Worm (Caenorhabditis elegans) whole organism, mixed stage, embryonic: Measurements from ENCODE around the gene inx-1.

Experiments
- M03D4.4 ChIP-seq: sonication (generic microtip); optimal IDR thresholded peaks from 2 replicates; lab custom pipeline; 2017; ENCODE audit warnings: mild to moderate bottlenecking, missing genetic modification characterization, missing compliant biosample characterization
- bed-3 ChIP-seq: fragments of 200-800 bp; sonication (Bioruptor generic); optimal IDR thresholded peaks from 3 replicates; lab custom pipeline; 2018; ENCODE audit warnings: mild to moderate bottlenecking, missing genetic modification characterization, moderate library complexity, missing compliant biosample characterization
- ceh-43 ChIP-seq: fragments of 200-800 bp; sonication (Bioruptor generic); optimal IDR thresholded peaks from 2 replicates; lab custom pipeline; 2018; ENCODE audit warnings: mild to moderate bottlenecking, missing genetic modification characterization, moderate library complexity, missing compliant biosample characterization
- ces-1 ChIP-seq: fragments of 150-350 bp; optimal IDR thresholded peaks from 2 replicates; lab custom pipeline; 2014; ENCODE audit warnings: missing biosample characterization, missing genetic modification reagents, missing genetic modification characterization
- cnd-1 ChIP-seq: fragments of 200-800 bp; sonication (Bioruptor generic); optimal IDR thresholded peaks from 2 replicates; lab custom pipeline; 2018; ENCODE audit warnings: mild to moderate bottlenecking, missing genetic modification characterization, missing compliant biosample characterization
- drap-1 ChIP-seq: fragments of 200-800 bp; sonication (Bioruptor generic); optimal IDR thresholded peaks from 3 replicates; lab custom pipeline; 2018; ENCODE audit warnings: mild to moderate bottlenecking, missing genetic modification characterization, missing compliant biosample characterization
- elt-1 ChIP-seq: sonication (generic microtip); optimal IDR thresholded peaks from 2 replicates; lab custom pipeline; 2017; ENCODE audit warnings: missing genetic modification characterization, mild to moderate bottlenecking, missing compliant biosample characterization, antibody characterized with exemption, moderate library complexity, borderline replicate concordance; ENCODE audit not compliant: insufficient read depth
- elt-3 ChIP-seq: fragments of 150-350 bp; optimal IDR thresholded peaks from 2 replicates; lab custom pipeline; 2014; ENCODE audit warnings: missing biosample characterization, missing genetic modification characterization
- ham-2 ChIP-seq: fragments of 200-800 bp; sonication (Bioruptor generic); optimal IDR thresholded peaks from 2 replicates; lab custom pipeline; 2018; ENCODE audit warnings: mild to moderate bottlenecking, missing genetic modification characterization, missing compliant biosample characterization
- hlh-1 ChIP-seq: fragments of 150-350 bp; optimal IDR thresholded peaks from 2 replicates; lab custom pipeline; 2014; ENCODE audit warnings: missing biosample characterization, missing genetic modification reagents, missing genetic modification characterization
- lin-13 ChIP-seq: fragments of 150-350 bp; optimal IDR thresholded peaks from 2 replicates; lab custom pipeline; 2014; ENCODE audit warnings: missing biosample characterization, missing genetic modification characterization
- lin-32 ChIP-seq: fragments of 200-800 bp; sonication (Bioruptor generic); optimal IDR thresholded peaks from 2 replicates; lab custom pipeline; 2018; ENCODE audit warnings: mild to moderate bottlenecking, missing genetic modification characterization, missing compliant biosample characterization
- lsy-2 ChIP-seq: fragments of 150-350 bp; optimal IDR thresholded peaks from 2 replicates; lab custom pipeline; 2014; ENCODE audit warnings: missing biosample characterization, missing genetic modification characterization
- mab-5 ChIP-seq: fragments of 150-350 bp; optimal IDR thresholded peaks from 2 replicates; lab custom pipeline; 2014; ENCODE audit warnings: missing biosample characterization, missing genetic modification characterization
- mls-2 ChIP-seq: sonication (generic microtip); optimal IDR thresholded peaks from 2 replicates; lab custom pipeline; 2016; ENCODE audit warnings: mild to moderate bottlenecking, missing genetic modification characterization, moderate library complexity, missing compliant biosample characterization
- nhr-12 ChIP-seq: fragments of 150-350 bp; optimal IDR thresholded peaks from 2 replicates; lab custom pipeline; 2014; ENCODE audit warnings: missing biosample characterization, missing genetic modification characterization
- nhr-2 ChIP-seq: fragments of 150-350 bp; optimal IDR thresholded peaks from 2 replicates; lab custom pipeline; 2014; ENCODE audit warnings: missing biosample characterization, missing genetic modification characterization
- nhr-237 ChIP-seq: fragments of 150-350 bp; optimal IDR thresholded peaks from 2 replicates; lab custom pipeline; 2014; ENCODE audit warnings: missing biosample characterization, missing genetic modification characterization
- nhr-28 ChIP-seq: fragments of 150-350 bp; optimal IDR thresholded peaks from 2 replicates; lab custom pipeline; 2014; ENCODE audit warnings: missing biosample characterization, missing genetic modification characterization
- nhr-76 ChIP-seq: sonication (generic microtip); optimal IDR thresholded peaks from 2 replicates; lab custom pipeline; 2017; ENCODE audit warnings: missing biosample characterization, missing genetic modification characterization
- pha-4 ChIP-seq: fragments of 150-350 bp; optimal IDR thresholded peaks from 2 replicates; lab custom pipeline; 2018; ENCODE audit warnings: missing biosample characterization, missing genetic modification reagents, missing genetic modification characterization
- snpc-4 ChIP-seq: fragments of 150-350 bp; optimal IDR thresholded peaks from 2 replicates; lab custom pipeline; 2014; ENCODE audit warnings: missing biosample characterization, missing genetic modification characterization
- sptf-1 ChIP-seq: sonication (generic microtip); optimal IDR thresholded peaks from 2 replicates; lab custom pipeline; 2017; ENCODE audit warnings: mild to moderate bottlenecking, missing genetic modification characterization, moderate library complexity, missing compliant biosample characterization
- tbx-8 ChIP-seq: fragments of 200-800 bp; sonication (Bioruptor generic); optimal IDR thresholded peaks from 2 replicates; lab custom pipeline; 2018; ENCODE audit warnings: mild to moderate bottlenecking, missing genetic modification characterization, moderate library complexity, missing compliant biosample characterization
- unc-39 ChIP-seq: fragments of 150-350 bp; optimal IDR thresholded peaks from 2 replicates; lab custom pipeline; 2014; ENCODE audit warnings: missing biosample characterization, missing genetic modification characterization
- unc-62 ChIP-seq: fragments of 150-350 bp; optimal IDR thresholded peaks from 2 replicates; lab custom pipeline; 2014; ENCODE audit warnings: missing biosample characterization, missing genetic modification reagents, missing genetic modification characterization
- zip-8 ChIP-seq: fragments of 150-350 bp; optimal IDR thresholded peaks from 2 replicates; lab custom pipeline; 2014; ENCODE audit warnings: missing biosample characterization, missing genetic modification characterization
- ztf-11 ChIP-seq: fragments of 150-350 bp; optimal IDR thresholded peaks from 2 replicates; lab custom pipeline; 2014; ENCODE audit warnings: missing biosample characterization, missing genetic modification characterization

Gene inx-1

DNA sequence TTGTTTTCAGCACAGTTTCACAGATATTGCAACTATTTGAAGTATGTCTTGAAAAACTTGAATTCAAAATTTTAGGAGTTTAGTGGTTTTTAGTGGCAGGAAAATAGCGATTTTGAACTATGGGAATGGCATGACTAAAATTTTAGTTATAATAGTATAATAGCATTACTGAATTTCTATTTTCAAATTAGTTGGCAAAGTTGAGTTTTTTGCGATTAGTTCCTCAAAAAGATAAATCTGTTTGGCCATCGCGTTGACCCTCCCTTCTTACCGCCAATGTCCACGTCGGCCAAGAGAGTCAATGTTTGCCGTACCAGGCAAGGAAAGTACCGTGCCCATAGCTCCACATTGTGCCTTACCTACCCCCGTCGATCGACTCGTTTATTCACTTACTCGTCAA is 35.2 kb upstream of the inx-1 start, which contains the start of gene ugt-57:
Gene ugt-57, plus strand, starts transcription at position 301 of the 400 bp plus-strand sequence.
- no peak for TF ChIP-seq ceh-43 (GFP tag; lab: Kevin White, UChicago)
- no peak for TF ChIP-seq mls-2 (tag; lab: Kevin White, UChicago)
- no peak for TF ChIP-seq tbx-8 (GFP tag; lab: Kevin White, UChicago)
- TF ChIP-seq nhr-2 (tag; lab: Kevin White, UChicago): no peak
- no peak for TF ChIP-seq snpc-4
- no peak for TF ChIP-seq bed-3
- no peak for TF ChIP-seq nhr-76 (tag; lab: Kevin White, UChicago)
- no peak for TF ChIP-seq nhr-12 (tag; lab: Kevin White, UChicago)
- no peak for TF ChIP-seq cnd-1
- no peak for TF ChIP-seq unc-62
- TF ChIP-seq drap-1: no peak

DNA sequence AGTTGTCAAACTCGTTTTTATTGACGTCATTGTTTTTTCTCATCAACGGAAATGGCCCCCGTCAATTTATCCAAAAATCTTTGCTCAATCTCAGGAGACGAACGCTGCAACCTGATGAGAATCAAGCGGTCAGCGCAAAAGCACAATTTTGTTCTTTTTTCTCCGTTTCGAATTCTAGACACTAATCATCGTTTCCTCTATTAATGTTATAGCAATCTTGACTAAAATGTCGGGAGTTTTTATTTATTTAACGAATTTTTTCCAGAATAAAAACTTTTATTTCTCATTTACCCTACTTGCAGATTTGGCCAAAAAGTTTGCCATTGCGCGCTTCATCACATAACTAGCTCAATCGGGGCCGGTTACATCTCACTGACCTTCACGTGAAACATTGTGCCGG is 33.1 kb upstream of the inx-1 start, which contains the start of gene F01E11.18:
Gene F01E11.18, plus strand, starts transcription at position 301 of the 400 bp plus-strand sequence.
- TF ChIP-seq snpc-4: no peak
- TF ChIP-seq nhr-12 (tag; lab: Kevin White, UChicago): no peak
- TF ChIP-seq ztf-11: no peak
- no peak for TF ChIP-seq nhr-237 (tag; lab: Kevin White, UChicago)
- no peak for TF ChIP-seq bed-3
- TF ChIP-seq drap-1: no peak
- TF ChIP-seq lsy-2: no peak
- no peak for TF ChIP-seq pha-4
- TF ChIP-seq tbx-8 (GFP tag; lab: Kevin White, UChicago): no peak
- no peak for TF ChIP-seq lin-13
- no peak for TF ChIP-seq nhr-76 (tag; lab: Kevin White, UChicago)
- TF ChIP-seq, all 35 proteins: peak for 0

DNA sequence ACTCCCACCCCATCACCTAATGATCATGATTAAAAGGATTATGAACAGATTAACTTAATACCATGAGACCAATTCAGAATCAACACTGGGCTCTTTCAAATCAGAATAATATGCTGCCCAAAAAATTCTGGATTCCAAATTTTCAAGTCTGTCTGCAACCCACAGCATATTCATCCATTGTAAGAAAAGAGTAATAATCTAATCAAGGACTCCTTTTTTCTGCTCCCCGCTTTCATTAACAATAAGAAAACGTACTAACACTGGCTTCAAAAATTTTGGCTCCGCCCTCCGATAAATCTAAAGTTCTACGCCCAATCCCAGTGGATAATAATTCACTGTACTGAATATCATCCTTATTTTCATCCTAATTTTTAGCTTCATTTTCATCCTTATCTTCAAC is 32.0 kb upstream of the inx-1 start:
- TF ChIP-seq bed-3 (no peak), lin-32 (GFP tag; lab: Kevin White, UChicago) (no peak), mab-5 (tag; lab: Kevin White, UChicago) (no peak), elt-3 (tag; lab: Kevin White, UChicago) (no peak), cnd-1 (no peak), ztf-11 (no peak), mls-2 (tag; lab: Kevin White, UChicago) (no peak), unc-39 (tag; lab: Kevin White, UChicago) (no peak), drap-1 (no peak), elt-1 (no peak), nhr-2 (tag; lab: Kevin White, UChicago) (no peak), unc-62 (no peak), pha-4 (no peak), ceh-43 (GFP tag; lab: Kevin White, UChicago) (no peak), hlh-1 (tag; lab: Kevin White, UChicago) (no peak)

DNA sequence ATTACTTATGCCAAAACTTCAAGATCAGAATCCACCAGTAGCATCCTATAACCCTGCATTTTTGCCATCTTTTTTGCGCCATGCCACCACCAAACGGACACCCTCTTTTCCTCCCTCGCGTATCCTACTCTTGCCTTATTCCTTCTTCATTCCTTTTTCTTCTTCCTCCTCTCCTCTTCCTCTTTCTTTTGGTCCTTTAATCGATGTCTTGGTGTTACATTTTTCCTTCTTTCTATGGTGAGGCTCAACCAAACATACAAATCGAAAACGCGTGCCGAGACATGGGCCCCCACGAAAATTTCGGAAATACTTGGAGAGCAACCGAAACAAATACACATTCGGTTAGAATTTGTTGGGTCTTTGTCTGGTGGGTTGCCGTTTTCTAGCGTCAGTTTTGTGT is 15.1 kb upstream of the inx-1 start:
- no peak for TF ChIP-seq M03D4.4
- peak; percentile 42 for TF ChIP-seq ces-1 (GFP tag; lab: Kevin White, UChicago)
- TF ChIP-seq mls-2 (tag; lab: Kevin White, UChicago): peak; percentile 23

DNA sequence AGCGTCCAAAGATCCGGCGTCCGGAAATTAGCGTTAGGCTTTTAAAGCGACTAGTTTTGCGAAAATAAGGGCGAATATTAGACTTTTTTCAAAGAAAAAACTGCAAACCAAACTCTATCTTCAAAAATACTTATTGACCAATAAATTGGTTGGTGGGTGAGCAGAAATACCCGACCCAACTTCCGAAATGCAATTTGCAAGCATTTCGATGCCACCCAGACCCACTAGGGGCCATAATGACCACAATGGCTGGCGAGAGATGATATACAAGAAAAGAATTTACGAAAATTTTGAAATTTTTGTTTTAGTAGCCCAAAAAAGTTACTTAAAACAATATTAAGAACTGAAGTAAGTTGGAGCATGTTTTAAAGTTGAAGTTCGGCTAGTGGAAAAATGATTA is 13.9 kb upstream of the inx-1 start:
- TF ChIP-seq zip-8 (tag; lab: Kevin White, UChicago) (no peak), hlh-1 (tag; lab: Kevin White, UChicago) (no peak), nhr-2 (tag; lab: Kevin White, UChicago) (no peak), drap-1 (no peak), ces-1 (GFP tag; lab: Kevin White, UChicago) (peak; percentile 84)

DNA sequence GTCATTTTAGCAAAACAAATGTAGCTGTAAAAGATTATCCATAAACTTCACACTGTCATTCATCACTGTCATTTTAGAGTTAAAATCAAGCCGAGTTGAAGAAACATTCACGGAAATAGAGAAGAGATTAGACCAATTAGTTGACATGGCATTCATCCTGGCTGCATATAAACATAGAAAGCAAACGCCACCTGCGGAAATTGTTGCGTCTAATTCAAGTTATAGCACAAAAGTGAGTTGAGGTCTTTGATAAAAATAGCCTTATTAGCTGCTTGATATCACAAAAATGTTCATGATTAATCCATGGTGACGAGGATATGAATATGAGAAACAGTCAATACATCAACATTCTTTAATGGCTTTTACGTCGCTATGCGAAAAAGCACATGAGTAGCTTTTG is 12.4 kb upstream of the inx-1 start:
- TF ChIP-seq unc-62 (no peak), ces-1 (GFP tag; lab: Kevin White, UChicago) (no peak), pha-4 (no peak), M03D4.4 (no peak), nhr-2 (tag; lab: Kevin White, UChicago) (no peak), unc-39 (tag; lab: Kevin White, UChicago) (no peak), ham-2 (GFP tag; lab: Kevin White, UChicago) (no peak), bed-3 (no peak)

DNA sequence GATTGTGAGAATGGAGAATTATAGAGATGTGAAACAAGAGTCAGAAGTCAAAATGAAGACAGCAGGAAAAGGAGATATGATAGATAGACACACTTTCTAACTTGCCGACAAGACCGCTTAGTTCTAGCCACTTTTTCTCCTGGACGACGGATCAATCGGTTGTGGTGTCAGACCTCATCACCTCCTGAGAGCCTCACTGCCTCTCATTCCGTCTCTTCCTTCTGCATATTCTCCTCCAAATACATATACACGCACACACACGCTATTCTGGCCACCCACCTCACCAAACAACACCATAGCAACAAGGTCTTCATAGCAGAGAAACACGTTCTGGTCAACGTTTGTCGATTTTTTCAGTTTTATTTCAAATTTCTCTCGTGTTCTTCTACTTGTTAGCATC is 10.9 kb upstream of the inx-1 start, which contains the start of gene F01E11.3:
Gene F01E11.3, plus strand, starts transcription at position 301 of the 400 bp plus-strand sequence.
- TF ChIP-seq sptf-1 (tag; lab: Kevin White, UChicago) (no peak), nhr-28 (tag; lab: Kevin White, UChicago) (no peak), zip-8 (tag; lab: Kevin White, UChicago) (no peak), elt-3 (tag; lab: Kevin White, UChicago) (no peak)
- TF ChIP-seq, all 35 proteins: peak for 0
